Worm (Caenorhabditis elegans) whole organism, L2 larva: Measurements from ENCODE around the gene sri-67.

Experiments used
- C34F6.9 ChIP-seq: fragments of 150-350 bp; optimal IDR thresholded peaks from 2 replicates; lab custom pipeline; 2014; ENCODE audit warnings: missing biosample characterization, missing genetic modification characterization
- F13H6.1 ChIP-seq: sonication (generic microtip); optimal IDR thresholded peaks from 2 replicates; lab custom pipeline; 2016; ENCODE audit warnings: missing genetic modification characterization, missing compliant biosample characterization
- R02D3.7 ChIP-seq: fragments of 150-350 bp; optimal IDR thresholded peaks from 2 replicates; lab custom pipeline; 2014; ENCODE audit warnings: missing biosample characterization, missing genetic modification characterization
- Y55F3AM.14 ChIP-seq: fragments of 200-800 bp; sonication (Bioruptor generic); optimal IDR thresholded peaks from 2 replicates; lab custom pipeline; 2018; ENCODE audit warnings: mild to moderate bottlenecking, missing genetic modification characterization, missing compliant biosample characterization
- ZK546.5 ChIP-seq: sonication (generic microtip); optimal IDR thresholded peaks from 2 replicates; lab custom pipeline; 2017; ENCODE audit warnings: missing biosample characterization, missing genetic modification characterization
- alr-1 ChIP-seq: fragments of 150-350 bp; optimal IDR thresholded peaks from 2 replicates; lab custom pipeline; 2014; ENCODE audit warnings: missing biosample characterization, missing genetic modification characterization
- aly-2 ChIP-seq: fragments of 150-350 bp; optimal IDR thresholded peaks from 2 replicates; lab custom pipeline; 2014; ENCODE audit warnings: missing biosample characterization, missing genetic modification characterization
- ama-1 ChIP-seq: fragments of 150-350 bp; optimal IDR thresholded peaks from 2 replicates; lab custom pipeline; 2018; ENCODE audit warnings: inconsistent platforms
- blmp-1 ChIP-seq: sonication (generic microtip); optimal IDR thresholded peaks from 2 replicates; lab custom pipeline; 2017; ENCODE audit warnings: missing genetic modification characterization, mild to moderate bottlenecking, missing compliant biosample characterization, antibody characterized with exemption, moderate library complexity; ENCODE audit not compliant: insufficient read depth
- ceh-82 ChIP-seq: fragments of 150-350 bp; optimal IDR thresholded peaks from 2 replicates; lab custom pipeline; 2014; ENCODE audit warnings: missing biosample characterization, missing genetic modification characterization
- crh-2 ChIP-seq: sonication (generic microtip); optimal IDR thresholded peaks from 2 replicates; lab custom pipeline; 2017; ENCODE audit warnings: missing biosample characterization, missing genetic modification characterization
- dmd-4 ChIP-seq: sonication (generic microtip); optimal IDR thresholded peaks from 2 replicates; lab custom pipeline; 2017; ENCODE audit warnings: missing biosample characterization, missing genetic modification characterization
- egl-27 ChIP-seq: sonication (generic microtip); optimal IDR thresholded peaks from 3 replicates; lab custom pipeline; 2017; ENCODE audit warnings: missing biosample characterization, missing genetic modification reagents, missing genetic modification characterization
- elt-1 ChIP-seq: fragments of 150-350 bp; optimal IDR thresholded peaks from 2 replicates; lab custom pipeline; 2014; ENCODE audit warnings: missing biosample characterization, missing genetic modification characterization
- elt-3 ChIP-seq: sonication (generic microtip); optimal IDR thresholded peaks from 2 replicates; lab custom pipeline; 2017; ENCODE audit warnings: missing biosample characterization, missing genetic modification characterization
- fos-1 ChIP-seq: fragments of 150-350 bp; optimal IDR thresholded peaks from 2 replicates; lab custom pipeline; 2014; ENCODE audit warnings: missing biosample characterization, missing genetic modification characterization
- gmeb-1 ChIP-seq: fragments of 150-350 bp; optimal IDR thresholded peaks from 2 replicates; lab custom pipeline; 2014; ENCODE audit warnings: missing biosample characterization, missing genetic modification characterization
- lin-11 ChIP-seq: fragments of 150-350 bp; sonication (generic microtip); optimal IDR thresholded peaks from 2 replicates; lab custom pipeline; 2014; ENCODE audit warnings: missing biosample characterization, missing genetic modification characterization, inconsistent platforms, mixed read lengths
- lin-13 ChIP-seq: fragments of 150-350 bp; optimal IDR thresholded peaks from 2 replicates; lab custom pipeline; 2014; ENCODE audit warnings: missing biosample characterization, missing genetic modification reagents, missing genetic modification characterization
- lin-39 ChIP-seq: fragments of 150-350 bp; optimal IDR thresholded peaks from 2 replicates; lab custom pipeline; 2014; ENCODE audit warnings: missing biosample characterization, missing genetic modification reagents, missing genetic modification characterization
- lsy-2 ChIP-seq, 2 experiments: fragments of 150-350 bp in 1 of 2; sonication (generic microtip) in 1 of 2; optimal IDR thresholded peaks; 2 replicates each; lab custom pipeline; 2014 to 2017; ENCODE audit warnings: missing biosample characterization in 2 of 2, missing genetic modification characterization in 2 of 2
- mab-5 ChIP-seq: fragments of 150-350 bp; optimal IDR thresholded peaks from 2 replicates; lab custom pipeline; 2014; ENCODE audit warnings: missing biosample characterization, missing genetic modification characterization
- nhr-11 ChIP-seq: fragments of 150-350 bp; optimal IDR thresholded peaks from 2 replicates; lab custom pipeline; 2014; ENCODE audit warnings: missing biosample characterization, missing genetic modification characterization
- nhr-12 ChIP-seq: fragments of 150-350 bp; optimal IDR thresholded peaks from 2 replicates; lab custom pipeline; 2014; ENCODE audit warnings: missing biosample characterization, missing genetic modification characterization
- nhr-23 ChIP-seq: fragments of 150-350 bp; optimal IDR thresholded peaks from 2 replicates; lab custom pipeline; 2014; ENCODE audit warnings: missing biosample characterization, missing genetic modification reagents, missing genetic modification characterization
- nhr-237 ChIP-seq: fragments of 150-350 bp; optimal IDR thresholded peaks from 2 replicates; lab custom pipeline; 2014; ENCODE audit warnings: missing biosample characterization, missing genetic modification characterization
- nhr-25 ChIP-seq: fragments of 150-350 bp; sonication (generic microtip); optimal IDR thresholded peaks from 3 replicates; lab custom pipeline; 2014; ENCODE audit warnings: missing biosample characterization, missing genetic modification characterization
- nhr-77 ChIP-seq: fragments of 150-350 bp; optimal IDR thresholded peaks from 2 replicates; lab custom pipeline; 2014; ENCODE audit warnings: missing biosample characterization, missing genetic modification characterization
- sem-4 ChIP-seq: fragments of 150-350 bp; optimal IDR thresholded peaks from 2 replicates; lab custom pipeline; 2014; ENCODE audit warnings: missing biosample characterization, missing genetic modification reagents, missing genetic modification characterization
- skn-1 ChIP-seq: sonication (generic microtip); optimal IDR thresholded peaks from 2 replicates; lab custom pipeline; 2017; ENCODE audit warnings: missing biosample characterization, missing genetic modification characterization
- sma-3 ChIP-seq: sonication (generic microtip); optimal IDR thresholded peaks from 2 replicates; lab custom pipeline; 2016; ENCODE audit warnings: missing genetic modification reagents, missing genetic modification characterization, missing compliant biosample characterization
- snpc-4 ChIP-seq: fragments of 150-350 bp; optimal IDR thresholded peaks from 2 replicates; lab custom pipeline; 2014; ENCODE audit warnings: missing biosample characterization, missing genetic modification characterization
- unc-62 ChIP-seq: fragments of 150-350 bp; optimal IDR thresholded peaks from 2 replicates; lab custom pipeline; 2014; ENCODE audit warnings: missing biosample characterization, missing genetic modification reagents, missing genetic modification characterization
- zag-1 ChIP-seq: fragments of 150-350 bp; optimal IDR thresholded peaks from 2 replicates; lab custom pipeline; 2014; ENCODE audit warnings: missing biosample characterization, missing genetic modification characterization
- ztf-1 ChIP-seq: fragments of 200-800 bp; sonication (Bioruptor generic); conservative IDR thresholded peaks from 2 replicates; pipeline ENCODE4 v1.3.6; 2022; ENCODE audit warnings: missing genetic modification characterization, missing compliant biosample characterization
- ztf-11 ChIP-seq: sonication (generic microtip); optimal IDR thresholded peaks from 2 replicates; lab custom pipeline; 2017; ENCODE audit warnings: missing biosample characterization, missing genetic modification characterization
- ztf-4 ChIP-seq: fragments of 150-350 bp; optimal IDR thresholded peaks from 2 replicates; lab custom pipeline; 2014; ENCODE audit warnings: missing biosample characterization, missing genetic modification characterization

sri-67 gene

ce11 chrV:19961971-19962370 lies 25.8 kb upstream of the sri-67 start:
- TF ChIP-seq C34F6.9 (tag; lab: Kevin White, UChicago) (no peak), unc-62 (GFP tag; lab: Kevin White, UChicago) (no peak), ZK546.5 (tag; lab: Kevin White, UChicago) (no peak), nhr-237 (tag; lab: Kevin White, UChicago) (no peak), mab-5 (tag; lab: Kevin White, UChicago) (no peak), skn-1 (no peak), fos-1 (tag; lab: Kevin White, UChicago) (no peak), nhr-23 (tag; lab: Kevin White, UChicago) (no peak), lin-39 (no peak), sma-3 (GFP tag; lab: Kevin White, UChicago) (no peak), ama-1 (no peak), zag-1 (tag; lab: Kevin White, UChicago) (no peak), elt-3 (no peak), nhr-25 (tag; lab: Kevin White, UChicago) (no peak), ztf-11 (tag; lab: Kevin White, UChicago) (no peak), blmp-1 (tag; lab: Kevin White, UChicago) (no peak), nhr-12 (tag; lab: Kevin White, UChicago) (no peak)
- TF ChIP-seq, all 48 proteins: peak for 0

- TF ChIP-seq crh-2 (tag; lab: Kevin White, UChicago) = no peak
- TF ChIP-seq ztf-4 (tag; lab: Kevin White, UChicago) = no peak
- TF ChIP-seq zag-1 (tag; lab: Kevin White, UChicago) = no peak
These were observed 22.2 kb upstream of the sri-67 start, which contains the start of gene srh-171 for ce11 chrV:19965626-19966025. srh-171 (plus strand) TSS chrV:19965700.

ce11 chrV:19972984-19973383 lies 14.8 kb upstream of the sri-67 start, which contains the start of gene srh-173:
srh-173 (plus strand) TSS chrV:19973284.
- TF ChIP-seq R02D3.7 (tag; lab: Kevin White, UChicago) (no peak), mab-5 (tag; lab: Kevin White, UChicago) (no peak), skn-1 (no peak), ztf-1 (GFP tag; lab: Robert Waterston, UW) (no peak), lin-13 (GFP tag; lab: Kevin White, UChicago) (no peak), elt-1 (no peak), sma-3 (GFP tag; lab: Kevin White, UChicago) (no peak), nhr-12 (tag; lab: Kevin White, UChicago) (no peak), dmd-4 (tag; lab: Kevin White, UChicago) (no peak), fos-1 (tag; lab: Kevin White, UChicago) (no peak), unc-62 (GFP tag; lab: Kevin White, UChicago) (no peak), Y55F3AM.14 (GFP tag; lab: Kevin White, UChicago) (no peak), snpc-4 (no peak), zag-1 (tag; lab: Kevin White, UChicago) (no peak), gmeb-1 (tag; lab: Kevin White, UChicago) (no peak), lin-11 (tag; lab: Kevin White, UChicago) (no peak), sem-4 (tag; lab: Kevin White, UChicago) (no peak), nhr-11 (tag; lab: Kevin White, UChicago) (no peak), egl-27 (tag; lab: Kevin White, UChicago) (no peak), alr-1 (no peak)

ce11 chrV:19978220-19978619 lies 9.6 kb upstream of the sri-67 start, which contains the start of gene srh-183:
srh-183 (minus strand) TSS chrV:19978320.
- no peak for TF ChIP-seq dmd-4 (tag; lab: Kevin White, UChicago)
- no peak for TF ChIP-seq aly-2
- TF ChIP-seq F13H6.1 = no peak
- TF ChIP-seq skn-1 = no peak
- TF ChIP-seq lsy-2 (tag; optimal IDR thresholded peaks at IDR 0.05; lab: Kevin White, UChicago) = no peak
- TF ChIP-seq ama-1 = no peak
- no peak for TF ChIP-seq unc-62 (GFP tag; lab: Kevin White, UChicago)
- TF ChIP-seq R02D3.7 (tag; lab: Kevin White, UChicago) = no peak
- TF ChIP-seq nhr-77 (tag; lab: Kevin White, UChicago) = no peak
- no peak for TF ChIP-seq ztf-11 (tag; lab: Kevin White, UChicago)
- no peak for TF ChIP-seq snpc-4
- no peak for TF ChIP-seq ceh-82 (tag; lab: Kevin White, UChicago)
- TF ChIP-seq lin-13 (GFP tag; lab: Kevin White, UChicago) = no peak
